Worm (Caenorhabditis elegans) whole organism, early embryonic: ENCODE results near the gene ndx-2.

Experiments
- F13C5.2 ChIP-seq: sonication (generic microtip); optimal IDR thresholded peaks from 2 replicates; lab custom pipeline; 2017; ENCODE audit warnings: mild to moderate bottlenecking, missing genetic modification characterization, inconsistent platforms, missing compliant biosample characterization
- ama-1 ChIP-seq: fragments of 150-350 bp; optimal IDR thresholded peaks from 2 replicates; lab custom pipeline; 2014
- ceh-13 ChIP-seq: fragments of 200-800 bp; sonication (Bioruptor generic); optimal IDR thresholded peaks from 2 replicates; lab custom pipeline; 2018; ENCODE audit warnings: mild to moderate bottlenecking, missing genetic modification characterization, missing compliant biosample characterization
- ceh-36 ChIP-seq: sonication (generic microtip); optimal IDR thresholded peaks from 2 replicates; lab custom pipeline; 2016; ENCODE audit warnings: missing genetic modification characterization, inconsistent platforms, missing compliant biosample characterization
- sea-1 ChIP-seq: fragments of 200-800 bp; sonication (Bioruptor generic); conservative IDR thresholded peaks from 2 replicates; pipeline ENCODE4 v1.3.6; 2022; ENCODE audit warnings: missing genetic modification characterization, missing compliant biosample characterization

DNA sequence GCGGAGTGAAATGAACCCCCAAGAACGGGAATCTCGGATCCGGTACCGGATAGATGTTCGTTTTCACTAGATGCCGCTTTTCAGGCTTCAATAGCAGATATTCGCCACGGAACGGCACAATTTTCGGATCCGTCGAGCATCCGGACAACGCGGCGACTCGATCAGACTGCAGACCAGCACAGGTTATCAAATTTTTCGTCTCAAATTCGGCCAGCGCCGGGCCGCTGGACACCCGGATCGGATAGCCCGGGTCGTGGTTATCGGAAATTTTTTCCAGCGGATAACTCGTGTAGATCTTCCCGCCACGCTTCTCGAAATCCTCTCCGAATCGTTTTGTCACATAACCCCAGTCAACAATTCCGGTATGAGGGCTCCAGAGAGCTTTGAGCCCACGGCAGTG is 25.7 kb upstream of the ndx-2 start:
- TF ChIP-seq ama-1 = no peak
- no peak for TF ChIP-seq F13C5.2
- TF ChIP-seq ceh-36 (tag; lab: Kevin White, UChicago) = no peak
- no peak for TF ChIP-seq ceh-13
- TF ChIP-seq sea-1 (GFP tag; lab: Robert Waterston, UW) = no peak
